Fruit fly (Drosophila melanogaster) Kc167 (cell line): ENCODE data around the gene CG4291.

ENCODE experiments used
- psq ChIP-seq: fragments of >200 bp; optimal IDR thresholded peaks from 2 replicates; lab custom pipeline; 2017; ENCODE audit warnings: missing external identifiers
- ttk ChIP-seq: sonication (Bioruptor generic); optimal IDR thresholded peaks from 2 replicates; lab custom pipeline; 2017; ENCODE audit warnings: missing external identifiers

DNA sequence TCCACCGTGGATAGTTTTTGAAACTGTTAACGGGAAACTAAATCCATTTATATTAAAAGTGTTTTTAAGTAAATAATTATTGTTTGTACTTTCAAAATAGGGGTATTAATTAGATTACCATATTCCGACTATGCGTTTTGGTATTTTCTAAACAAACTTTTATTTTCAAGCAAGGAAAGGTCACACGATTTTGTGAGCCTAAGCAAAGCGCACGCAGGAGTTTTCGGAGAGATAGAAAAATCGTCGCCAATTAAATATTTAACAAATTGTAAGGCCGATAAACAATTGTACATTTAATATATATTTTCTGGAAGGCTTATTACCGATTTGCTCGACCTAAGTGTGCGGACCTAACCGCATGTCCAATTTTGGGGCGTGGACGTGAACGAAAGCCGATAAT is 17.8 kb upstream of the CG4291 start, which contains the start of gene PNUTS:
- TF ChIP-seq psq (lab: Kevin White, UChicago) (no peak), ttk (lab: Kevin White, UChicago) (no peak)
